Fruit fly (Drosophila melanogaster): ENCODE measurements around the gene gammaSnap2.

Gene gammaSnap2

dm6 chr3R:10150555-10150954, 29.4 kb upstream of the gammaSnap2 start (continued):
- no peak for TF ChIP-seq gsb (GFP tag; IDR thresholded peaks at IDR 0.05)
- no peak for TF ChIP-seq dimm (GFP tag; IDR thresholded peaks at IDR 0.05)
- no peak for TF ChIP-seq CG3281 (GFP tag; optimal IDR thresholded peaks at IDR 0.05)
- peak; percentile 31 for TF ChIP-seq sens (GFP tag)
- TF ChIP-seq CG2120 (GFP tag; optimal IDR thresholded peaks at IDR 0.05) = no peak
- TF ChIP-seq CG7372 (GFP tag; IDR thresholded peaks at IDR 0.05) = no peak
- no peak for TF ChIP-seq ftz-f1 (GFP tag; optimal IDR thresholded peaks at IDR 0.05)
- no peak for TF ChIP-seq CG2712 (tag; optimal IDR thresholded peaks at IDR 0.05)
- no peak for TF ChIP-seq Oaz (GFP tag; IDR thresholded peaks at IDR 0.05)
- TF ChIP-seq hbn (GFP tag; IDR thresholded peaks at IDR 0.05; ENCODE audit: partially characterized antibody) = no peak
- TF ChIP-seq unc-4 (GFP tag; IDR thresholded peaks at IDR 0.05; ENCODE audit: partially characterized antibody) = no peak
- no peak for TF ChIP-seq CG31365 (tag; optimal IDR thresholded peaks at IDR 0.05)
- no peak for TF ChIP-seq fd96Cb (tag; optimal IDR thresholded peaks at IDR 0.05)
- no peak for TF ChIP-seq CG4424 (GFP tag; optimal IDR thresholded peaks at IDR 0.05)
- TF ChIP-seq corto (GFP tag; optimal IDR thresholded peaks at IDR 0.05) = no peak
- no peak for TF ChIP-seq en (GFP tag; optimal IDR thresholded peaks at IDR 0.05)
- TF ChIP-seq ase (GFP tag; IDR thresholded peaks at IDR 0.05) = 0 out of 3 replicates have a peak, but pooled peaks have one; percentile 10
- TF ChIP-seq CG12104 (GFP tag; optimal IDR thresholded peaks at IDR 0.05) = no peak
- no peak for TF ChIP-seq unpg (GFP tag; optimal IDR thresholded peaks at IDR 0.05)
- no peak for TF ChIP-seq CG8388 (GFP tag; optimal IDR thresholded peaks at IDR 0.05)
- TF ChIP-seq CG16779 (GFP tag; IDR thresholded peaks at IDR 0.05) = no peak
- no peak for TF ChIP-seq CG32767 (GFP tag; IDR thresholded peaks at IDR 0.05)
- TF ChIP-seq Blimp-1 (GFP tag; optimal IDR thresholded peaks at IDR 0.05) = peak; percentile 35
- peak; percentile 30 for TF ChIP-seq CG1792 (GFP tag; optimal IDR thresholded peaks at IDR 0.05)
- no peak for TF ChIP-seq scrt (GFP tag; optimal IDR thresholded peaks at IDR 0.05)
- 0 out of 2 replicates have a peak, but pooled peaks have one; percentile 53 for TF ChIP-seq CG5953 (GFP tag; IDR thresholded peaks at IDR 0.05)
- TF ChIP-seq CG8765 (GFP tag; IDR thresholded peaks at IDR 0.05) = no peak
- no peak for TF ChIP-seq Meics (GFP tag; optimal IDR thresholded peaks at IDR 0.05)
- no peak for TF ChIP-seq tx (GFP tag; optimal IDR thresholded peaks at IDR 0.05)
- no peak for TF ChIP-seq CG9609 (GFP tag; optimal IDR thresholded peaks at IDR 0.05)
- TF ChIP-seq crc (GFP tag; optimal IDR thresholded peaks at IDR 0.05) = no peak
- TF ChIP-seq CG2889 (GFP tag; IDR thresholded peaks at IDR 0.05) = no peak
- TF ChIP-seq HLH54F (GFP tag; optimal IDR thresholded peaks at IDR 0.05) = no peak
- 0 out of 2 replicates have a peak, but pooled peaks have one; percentile 21 for TF ChIP-seq CG14441 (GFP tag; IDR thresholded peaks at IDR 0.05)
- no peak for TF ChIP-seq Lpt (GFP tag; optimal IDR thresholded peaks at IDR 0.05)
- TF ChIP-seq CG8359 (GFP tag; optimal IDR thresholded peaks at IDR 0.05; ENCODE audit: borderline replicate concordance) = no peak
- no peak for TF ChIP-seq CG13424 (tag; optimal IDR thresholded peaks at IDR 0.05)
- no peak for TF ChIP-seq bab2 (GFP tag; optimal IDR thresholded peaks at IDR 0.05)
- no peak for TF ChIP-seq cg (GFP tag; optimal IDR thresholded peaks at IDR 0.05)
- TF ChIP-seq org-1 (GFP tag; optimal IDR thresholded peaks at IDR 0.05) = no peak
- TF ChIP-seq CG2875 (GFP tag; optimal IDR thresholded peaks at IDR 0.05) = peak; percentile 52
- TF ChIP-seq BEAF-32 (GFP tag; optimal IDR thresholded peaks at IDR 0.05) = no peak
- TF ChIP-seq Sin3A (optimal IDR thresholded peaks at IDR 0.05) = no peak
- TF ChIP-seq crp (GFP tag; optimal IDR thresholded peaks at IDR 0.05) = no peak
- no peak for TF ChIP-seq CG15011 (GFP tag; optimal IDR thresholded peaks at IDR 0.05)
- TF ChIP-seq run (tag; optimal IDR thresholded peaks at IDR 0.05) = no peak
- no peak for TF ChIP-seq CG17361 (GFP tag; IDR thresholded peaks at IDR 0.05)
- no peak for TF ChIP-seq kah (GFP tag; optimal IDR thresholded peaks at IDR 0.05)
- TF ChIP-seq bcd (GFP tag; optimal IDR thresholded peaks at IDR 0.05) = no peak
- TF ChIP-seq dmrt11E (tag; optimal IDR thresholded peaks at IDR 0.05) = no peak
- TF ChIP-seq oc (tag; optimal IDR thresholded peaks at IDR 0.05) = peak; percentile 54
- TF ChIP-seq Chrac-16 (GFP tag; optimal IDR thresholded peaks at IDR 0.05) = no peak

Data from whole organism, embryonic.